Fruit fly (Drosophila melanogaster) whole organism, wandering third instar larva: ENCODE measurements around the gene Dd.

Experiments
- Abd-B ChIP-seq: fragments of >200 bp; optimal IDR thresholded peaks from 2 replicates; lab custom pipeline; 2017; ENCODE audit warnings: missing biosample characterization, missing genetic modification characterization
- CG32264 ChIP-seq: fragments of 200-800 bp; sonication (Bioruptor generic); optimal IDR thresholded peaks from 2 replicates; lab custom pipeline; 2016; ENCODE audit warnings: missing biosample characterization, missing genetic modification characterization
- CG9705 ChIP-seq: fragments of 200-800 bp; sonication (Bioruptor generic); optimal IDR thresholded peaks from 2 replicates; lab custom pipeline; 2018; ENCODE audit warnings: missing biosample characterization, mild to moderate bottlenecking, missing genetic modification characterization
- CrebA ChIP-seq: fragments of 200-800 bp; sonication (Bioruptor generic); optimal IDR thresholded peaks from 2 replicates; lab custom pipeline; 2016; ENCODE audit warnings: missing biosample characterization, mild to moderate bottlenecking, missing genetic modification characterization, borderline replicate concordance
- Dfd ChIP-seq: fragments of >200 bp; optimal IDR thresholded peaks from 2 replicates; lab custom pipeline; 2017; ENCODE audit warnings: missing biosample characterization, missing genetic modification characterization
- Dif ChIP-seq: fragments of 200-275, 200-300 bp; sonication (Bioruptor generic); optimal IDR thresholded peaks from 2 replicates; lab custom pipeline; 2018; ENCODE audit warnings: missing biosample characterization, missing genetic modification characterization; ENCODE audit not compliant: partially characterized antibody
- GATAd ChIP-seq: sonication (Bioruptor generic); optimal IDR thresholded peaks from 2 replicates; lab custom pipeline; 2016; ENCODE audit warnings: missing biosample characterization, missing genetic modification characterization
- HLH106 ChIP-seq: fragments of 200-800 bp; optimal IDR thresholded peaks from 3 replicates; lab custom pipeline; 2019; ENCODE audit warnings: missing biosample characterization, mild to moderate bottlenecking, missing genetic modification characterization, moderate library complexity
- Hnf4 ChIP-seq: fragments of 200-800 bp; sonication (Bioruptor generic); optimal IDR thresholded peaks from 2 replicates; lab custom pipeline; 2016; ENCODE audit warnings: missing biosample characterization, mild to moderate bottlenecking, missing genetic modification characterization
- Hr78 ChIP-seq: fragments of >200 bp; optimal IDR thresholded peaks from 2 replicates; lab custom pipeline; 2017; ENCODE audit warnings: missing biosample characterization, missing genetic modification characterization
- Hr83 ChIP-seq: fragments of 200-300 bp; sonication (Bioruptor generic); optimal IDR thresholded peaks from 2 replicates; lab custom pipeline; 2016; ENCODE audit warnings: missing biosample characterization, mild to moderate bottlenecking, missing genetic modification characterization, moderate library complexity; ENCODE audit not compliant: poor library complexity, severe bottlenecking
- Jra ChIP-seq: sonication (Bioruptor generic); optimal IDR thresholded peaks from 2 replicates; lab custom pipeline; 2016; ENCODE audit warnings: missing biosample characterization, missing genetic modification characterization
- Mio ChIP-seq: sonication (Bioruptor generic); optimal IDR thresholded peaks from 2 replicates; lab custom pipeline; 2016; ENCODE audit warnings: missing biosample characterization, missing genetic modification characterization
- Myc ChIP-seq: fragments of >200 bp; optimal IDR thresholded peaks from 2 replicates; lab custom pipeline; 2017
- OdsH ChIP-seq: fragments of 200-800 bp; sonication (Bioruptor generic); optimal IDR thresholded peaks from 2 replicates; lab custom pipeline; 2016; ENCODE audit warnings: missing biosample characterization, mild to moderate bottlenecking, missing genetic modification characterization
- Rel ChIP-seq, 2 experiments: fragments of 200-800 bp; sonication (Bioruptor generic) in 1 of 2; optimal IDR thresholded peaks; 2 replicates in 1 of 2; 3 replicates in 1 of 2; lab custom pipeline; 2016 to 2019; ENCODE audit warnings: mild to moderate bottlenecking in 2 of 2, missing biosample characterization in 2 of 2, missing genetic modification characterization in 2 of 2, moderate library complexity in 1 of 2
- Sp1 ChIP-seq: fragments of 200-800 bp; sonication (Bioruptor generic); optimal IDR thresholded peaks from 3 replicates; lab custom pipeline; 2019; ENCODE audit warnings: missing biosample characterization, mild to moderate bottlenecking, missing genetic modification characterization, moderate library complexity
- Vsx2 ChIP-seq: fragments of 200-300, 225-300 bp; sonication (Bioruptor generic); optimal IDR thresholded peaks from 2 replicates; lab custom pipeline; 2018; ENCODE audit warnings: missing biosample characterization, missing genetic modification characterization; ENCODE audit not compliant: partially characterized antibody
- br ChIP-seq: fragments of 200-800 bp; sonication (Bioruptor generic); optimal IDR thresholded peaks from 2 replicates; lab custom pipeline; 2016; ENCODE audit warnings: missing biosample characterization, missing genetic modification characterization
- brk ChIP-seq: fragments of 200-800 bp; sonication (Bioruptor generic); optimal IDR thresholded peaks from 2 replicates; lab custom pipeline; 2016; ENCODE audit warnings: missing biosample characterization, mild to moderate bottlenecking, missing genetic modification characterization
- dl ChIP-seq, 2 experiments: fragments of 175-275, 200-275 bp in 1 of 2; fragments of 200-275 bp in 1 of 2; sonication (Bioruptor generic); optimal IDR thresholded peaks; lab custom pipeline; 2018; ENCODE audit warnings: mild to moderate bottlenecking in 2 of 2, missing biosample characterization in 2 of 2, missing genetic modification characterization in 2 of 2, moderate library complexity in 2 of 2; ENCODE audit not compliant: partially characterized antibody in 2 of 2, insufficient read depth in 1 of 2
- dmrt93B ChIP-seq: fragments of 200-800 bp; sonication (Bioruptor generic); optimal IDR thresholded peaks from 2 replicates; lab custom pipeline; 2018; ENCODE audit warnings: missing biosample characterization, mild to moderate bottlenecking, missing genetic modification characterization
- dsf ChIP-seq: sonication (Bioruptor generic); optimal IDR thresholded peaks from 2 replicates; lab custom pipeline; 2016; ENCODE audit warnings: missing biosample characterization, missing genetic modification characterization, borderline replicate concordance
- ey ChIP-seq: fragments of 200-800 bp; sonication (Bioruptor generic); optimal IDR thresholded peaks from 2 replicates; lab custom pipeline; 2016; ENCODE audit warnings: missing biosample characterization, missing genetic modification characterization
- foxo ChIP-seq, 2 experiments: fragments of 200-800 bp; sonication (Bioruptor generic); optimal IDR thresholded peaks; 2 replicates in 1 of 2; 3 replicates in 1 of 2; lab custom pipeline; 2016 to 2017; ENCODE audit warnings: missing biosample characterization in 2 of 2, missing genetic modification characterization in 2 of 2
- fru ChIP-seq: fragments of 200-800 bp; sonication (Bioruptor generic); optimal IDR thresholded peaks from 3 replicates; lab custom pipeline; 2016; ENCODE audit warnings: missing biosample characterization, mild to moderate bottlenecking, missing genetic modification characterization
- h ChIP-seq: fragments of 200-800 bp; sonication (Bioruptor generic); optimal IDR thresholded peaks from 3 replicates; lab custom pipeline; 2016; ENCODE audit warnings: missing biosample characterization, mild to moderate bottlenecking, missing genetic modification characterization
- jim ChIP-seq: fragments of 175-275, 200-325 bp; sonication (Bioruptor generic); optimal IDR thresholded peaks from 2 replicates; lab custom pipeline; 2016; ENCODE audit warnings: missing biosample characterization, mild to moderate bottlenecking, missing genetic modification characterization
- lola ChIP-seq: fragments of >200 bp; optimal IDR thresholded peaks from 2 replicates; lab custom pipeline; 2017; ENCODE audit warnings: missing biosample characterization, missing genetic modification characterization
- pan ChIP-seq: fragments of >200 bp; optimal IDR thresholded peaks from 2 replicates; lab custom pipeline; 2017
- psq ChIP-seq: fragments of 200-800 bp; sonication (Bioruptor generic); optimal IDR thresholded peaks from 3 replicates; lab custom pipeline; 2017; ENCODE audit warnings: missing biosample characterization, mild to moderate bottlenecking, missing genetic modification characterization, moderate library complexity
- rgr ChIP-seq: fragments of 200-800 bp; sonication (Bioruptor generic); optimal IDR thresholded peaks from 3 replicates; lab custom pipeline; 2016; ENCODE audit warnings: missing biosample characterization, mild to moderate bottlenecking, missing genetic modification characterization
- sage ChIP-seq: fragments of 200-800 bp; sonication (Bioruptor generic); optimal IDR thresholded peaks from 2 replicates; lab custom pipeline; 2016; ENCODE audit warnings: missing biosample characterization, mild to moderate bottlenecking, missing genetic modification characterization
- sv ChIP-seq: fragments of 200-800 bp; sonication (Bioruptor generic); optimal IDR thresholded peaks from 3 replicates; lab custom pipeline; 2016; ENCODE audit warnings: missing biosample characterization, missing genetic modification characterization
- tai ChIP-seq: sonication (Bioruptor generic); optimal IDR thresholded peaks from 2 replicates; lab custom pipeline; 2016; ENCODE audit warnings: missing biosample characterization, missing genetic modification characterization
- usp ChIP-seq: fragments of >200 bp; optimal IDR thresholded peaks from 2 replicates; lab custom pipeline; 2017; ENCODE audit warnings: missing biosample characterization, missing genetic modification characterization
- woc ChIP-seq: sonication (Bioruptor generic); optimal IDR thresholded peaks from 2 replicates; lab custom pipeline; 2016; ENCODE audit warnings: missing biosample characterization, mild to moderate bottlenecking, missing genetic modification characterization

The Dd gene

dm6 chrX:21349800-21350309, 26.0 kb upstream of the Dd start, which contains the start of the genes peng and sol:
TSS of gene peng (minus strand) at chrX:21349843.
TSS of gene sol (plus strand) at chrX:21350280.
- TF ChIP-seq Dfd (GFP tag; lab: Kevin White, UChicago) (no peak), ey (GFP tag; lab: Kevin White, UChicago) (peak; percentile 68), Vsx2 (GFP tag; lab: Kevin White, UChicago) (no peak), Myc (peak; percentile 61), foxo (GFP tag; optimal IDR thresholded peaks at IDR 0.05; lab: Kevin White, UChicago) (peak in 1 of 2 experiments; percentile 81), sage (GFP tag; lab: Kevin White, UChicago) (no peak), Jra (GFP tag; lab: Kevin White, UChicago) (no peak), OdsH (GFP tag; lab: Kevin White, UChicago) (peak; percentile 65), fru (GFP tag; lab: Kevin White, UChicago) (peak; percentile 71), woc (GFP tag; lab: Kevin White, UChicago) (peak; percentile 78), psq (GFP tag; lab: Kevin White, UChicago) (peak; percentile 56), HLH106 (peak; percentile 74), h (GFP tag; lab: Kevin White, UChicago) (peak; percentile 77), usp (GFP tag; lab: Kevin White, UChicago) (no peak), CG32264 (GFP tag; lab: Kevin White, UChicago) (peak; percentile 3), dsf (GFP tag; lab: Kevin White, UChicago) (no peak), rgr (GFP tag; lab: Kevin White, UChicago) (peak; percentile 74), Dif (GFP tag; lab: Kevin White, UChicago) (no peak), lola (GFP tag; lab: Kevin White, UChicago) (no peak), Hr78 (no peak), CG9705 (peak; percentile 53), pan (lab: Kevin White, UChicago) (no peak), sv (GFP tag; lab: Kevin White, UChicago) (peak; percentile 71), Abd-B (GFP tag; lab: Kevin White, UChicago) (no peak), br (peak; percentile 68), Hnf4 (no peak), Rel (GFP tag; optimal IDR thresholded peaks at IDR 0.05; lab: Kevin White, UChicago) (no peak), Rel (tag; optimal IDR thresholded peaks at IDR 0.05; lab: Kevin White, UChicago) (peak; percentile 26), CrebA (GFP tag; lab: Kevin White, UChicago) (no peak), jim (no peak), Sp1 (peak; percentile 70)
- TF ChIP-seq, all 38 proteins: peak for 16

DNA sequence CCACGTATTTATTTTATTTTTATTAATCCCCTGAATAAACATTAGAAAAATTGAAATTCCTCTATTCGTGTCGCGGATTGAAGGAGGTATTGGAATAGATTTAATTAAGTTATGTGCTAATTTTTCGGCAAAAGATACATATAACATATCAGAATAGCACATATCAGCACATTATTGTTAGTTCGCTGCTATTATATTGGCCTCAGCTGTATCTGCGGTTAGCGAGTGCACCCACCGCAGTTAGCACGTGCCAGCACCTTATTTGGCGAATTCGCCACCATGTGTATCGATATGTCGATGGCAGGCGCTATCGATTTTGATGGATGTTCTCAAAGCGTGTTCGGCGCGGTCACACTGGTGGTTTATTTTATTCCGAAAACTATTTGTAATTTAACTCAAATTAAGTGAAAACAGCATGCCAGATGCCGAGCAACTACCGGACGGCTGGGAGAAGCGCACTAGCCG, 21.3 kb upstream of the Dd start, which contains the start of gene dod:
Gene dod, plus strand, starts transcription at position 323 of the 465 bp plus-strand sequence.
- TF ChIP-seq Vsx2 (GFP tag; lab: Kevin White, UChicago), result no peak
- TF ChIP-seq ey (GFP tag; lab: Kevin White, UChicago), result peak; percentile 43
- no peak for TF ChIP-seq jim
- TF ChIP-seq HLH106, result peak; percentile 41
- no peak for TF ChIP-seq pan (lab: Kevin White, UChicago)
- TF ChIP-seq h (GFP tag; lab: Kevin White, UChicago), result no peak
- peak; percentile 47 for TF ChIP-seq Myc
- TF ChIP-seq CrebA (GFP tag; lab: Kevin White, UChicago), result no peak
- no peak for TF ChIP-seq Hnf4
- no peak for TF ChIP-seq sage (GFP tag; lab: Kevin White, UChicago)
- TF ChIP-seq Sp1, result peak; percentile 60
- peak; percentile 35 for TF ChIP-seq OdsH (GFP tag; lab: Kevin White, UChicago)
- no peak for TF ChIP-seq Rel (GFP tag; optimal IDR thresholded peaks at IDR 0.05; lab: Kevin White, UChicago)
- peak; percentile 28 for TF ChIP-seq Rel (tag; optimal IDR thresholded peaks at IDR 0.05; lab: Kevin White, UChicago)
- TF ChIP-seq sv (GFP tag; lab: Kevin White, UChicago), result peak; percentile 24
- peak; percentile 5 for TF ChIP-seq CG9705
- TF ChIP-seq Dfd (GFP tag; lab: Kevin White, UChicago), result no peak
- TF ChIP-seq woc (GFP tag; lab: Kevin White, UChicago), result peak; percentile 65
- TF ChIP-seq fru (GFP tag; lab: Kevin White, UChicago), result no peak

DNA sequence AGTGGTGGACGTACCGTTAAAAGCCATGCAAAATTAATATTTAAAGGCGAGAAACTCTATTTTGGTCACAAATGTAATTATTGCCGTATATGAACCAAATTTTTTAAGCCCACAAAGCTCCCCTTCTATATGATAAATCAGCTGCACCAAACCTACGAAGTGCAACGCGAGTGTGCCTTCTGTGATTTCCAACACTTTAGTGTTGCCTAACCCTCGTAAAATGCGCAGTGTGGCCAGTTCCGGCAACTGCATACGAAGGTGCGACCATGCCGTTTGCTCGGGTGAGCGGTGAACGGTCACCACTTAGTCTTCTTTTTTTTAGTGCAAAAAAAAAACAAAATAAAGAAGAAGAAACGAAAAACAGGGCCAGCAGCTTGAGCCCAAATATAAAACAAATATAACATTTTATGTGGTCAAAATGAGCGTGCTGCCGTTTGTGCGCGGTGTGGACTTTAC, 15.7 kb upstream of the Dd start, which contains the start of the genes tty and fliI:
Gene tty, minus strand, starts transcription at position 201 of the 456 bp plus-strand sequence.
Gene fliI, plus strand, starts transcription at position 266 of the 456 bp plus-strand sequence.
- TF ChIP-seq brk (no peak), rgr (GFP tag; lab: Kevin White, UChicago) (peak; percentile 88), Dfd (GFP tag; lab: Kevin White, UChicago) (no peak), dmrt93B (GFP tag; lab: Kevin White, UChicago) (no peak), dsf (GFP tag; lab: Kevin White, UChicago) (peak; percentile 46), h (GFP tag; lab: Kevin White, UChicago) (peak; percentile 87), Dif (GFP tag; lab: Kevin White, UChicago) (peak; percentile 13), Abd-B (GFP tag; lab: Kevin White, UChicago) (no peak), CrebA (GFP tag; lab: Kevin White, UChicago) (no peak), ey (GFP tag; lab: Kevin White, UChicago) (peak; percentile 86), lola (GFP tag; lab: Kevin White, UChicago) (no peak), CG32264 (GFP tag; lab: Kevin White, UChicago) (peak; percentile 76), Sp1 (peak; percentile 86), foxo (GFP tag; optimal IDR thresholded peaks at IDR 0.05; lab: Kevin White, UChicago) (peak; percentile 30 to 85), psq (GFP tag; lab: Kevin White, UChicago) (peak; percentile 67), tai (GFP tag; lab: Kevin White, UChicago) (no peak), usp (GFP tag; lab: Kevin White, UChicago) (no peak), OdsH (GFP tag; lab: Kevin White, UChicago) (peak; percentile 72), Myc (peak; percentile 51), dl (GFP tag; optimal IDR thresholded peaks at IDR 0.05; lab: Kevin White, UChicago; ENCODE audit: insufficient read depth in 1 of 2, partially characterized antibody in 2 of 2) (no peak), woc (GFP tag; lab: Kevin White, UChicago) (peak; percentile 80), Hr83 (GFP tag; lab: Kevin White, UChicago) (peak; percentile 89), CG9705 (peak; percentile 60), HLH106 (peak; percentile 78), sage (GFP tag; lab: Kevin White, UChicago) (no peak), Hnf4 (no peak), Mio (GFP tag; lab: Kevin White, UChicago) (peak; percentile 15), jim (peak; percentile 70), GATAd (peak; percentile 60), Vsx2 (GFP tag; lab: Kevin White, UChicago) (no peak)
